Comparison of ENCODE assay signal across 2 worm cellular contexts in the genomic region with DNA sequence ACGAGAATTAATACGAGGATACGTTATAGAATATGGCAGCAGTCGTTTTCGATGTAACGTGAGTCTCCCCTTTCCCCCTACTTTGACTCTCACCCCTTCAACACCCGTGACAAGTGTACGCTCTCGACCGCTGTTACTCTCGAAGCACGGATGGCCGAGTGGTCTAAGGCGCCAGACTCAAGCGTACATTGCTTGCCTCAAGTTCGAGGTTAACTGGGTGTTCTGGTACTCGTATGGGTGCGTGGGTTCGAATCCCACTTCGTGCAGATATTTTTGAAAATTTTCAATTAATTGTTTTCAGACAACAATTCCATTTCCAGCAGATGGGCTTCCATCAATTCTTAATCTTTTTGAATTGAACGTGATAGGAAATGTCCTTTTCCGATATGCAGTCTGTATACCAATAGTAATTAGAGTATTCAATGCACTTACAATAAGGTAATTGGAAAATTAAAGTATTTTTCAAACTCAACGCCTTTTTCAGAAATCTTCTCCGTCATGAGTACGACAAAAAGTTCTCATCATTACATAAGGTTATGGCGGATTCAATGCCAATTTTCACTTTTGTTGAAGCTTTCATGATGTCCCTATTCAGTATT.
TF ChIP-seq lines count a peak whose summit lies in the region.

No protein-coding gene starts in this region.

TF ChIP-seq in whole organism, L4 larva, 104 proteins besides CTCF, POLR2A, EP300 and RAD21 (continued from another document):
- TF ChIP-seq pha-4 (GFP tag; IDR thresholded peaks at IDR 0.05; lab: Robert Waterston, UW) (peak; percentile 73; the same call in 1 of the 2 replicates), pha-4 (tag; optimal IDR thresholded peaks at IDR 0.05; lab: Kevin White, UChicago) (no peak), sdz-12 (GFP tag; optimal IDR thresholded peaks at IDR 0.05; lab: Kevin White, UChicago) (peak; percentile 53), ceh-28 (tag; optimal IDR thresholded peaks at IDR 0.05; lab: Kevin White, UChicago) (no peak), lim-7 (GFP tag; IDR thresholded peaks at IDR 0.05; lab: Robert Waterston, UW) (peak; percentile 91), zip-2 (tag; optimal IDR thresholded peaks at IDR 0.05; lab: Kevin White, UChicago) (no peak), D1046.2 (GFP tag; IDR thresholded peaks at IDR 0.05; lab: Robert Waterston, UW) (peak; percentile 87), F10B5.3 (tag; optimal IDR thresholded peaks at IDR 0.05; lab: Kevin White, UChicago) (no peak), vab-7 (GFP tag; IDR thresholded peaks at IDR 0.05; lab: Robert Waterston, UW) (peak; percentile 79), zip-11 (GFP tag; IDR thresholded peaks at IDR 0.05; lab: Robert Waterston, UW) (0 out of 2 replicates have a peak, but pooled peaks have one; percentile 45), nhr-237 (tag; optimal IDR thresholded peaks at IDR 0.05; lab: Kevin White, UChicago) (no peak), zag-1 (tag; optimal IDR thresholded peaks at IDR 0.05; lab: Kevin White, UChicago) (no peak), dve-1 (tag; optimal IDR thresholded peaks at IDR 0.05; lab: Kevin White, UChicago; ENCODE audit: insufficient read depth) (peak; percentile 58), set-16 (GFP tag; IDR thresholded peaks at IDR 0.05; lab: Robert Waterston, UW) (peak; percentile 46; the same call in 1 of the 2 replicates), lin-13 (GFP tag; optimal IDR thresholded peaks at IDR 0.05; lab: Kevin White, UChicago) (peak; percentile 69), nhr-41 (GFP tag; IDR thresholded peaks at IDR 0.05; lab: Robert Waterston, UW) (peak; percentile 54; the same call in 1 of the 2 replicates), R02D3.7 (tag; optimal IDR thresholded peaks at IDR 0.05; lab: Kevin White, UChicago) (no peak), ztf-7 (tag; optimal IDR thresholded peaks at IDR 0.05; lab: Kevin White, UChicago) (peak; percentile 53), daf-8 (GFP tag; IDR thresholded peaks at IDR 0.05; lab: Robert Waterston, UW) (0 out of 2 replicates have a peak, but pooled peaks have one; percentile 36), lsy-2 (tag; optimal IDR thresholded peaks at IDR 0.05; lab: Kevin White, UChicago) (peak; percentile 1 to 79), nhr-77 (tag; optimal IDR thresholded peaks at IDR 0.05; lab: Kevin White, UChicago) (peak; percentile 62), snpc-4 (tag; optimal IDR thresholded peaks at IDR 0.05; lab: Kevin White, UChicago) (no peak), arid-1 (GFP tag; conservative IDR thresholded peaks at IDR 0.05; lab: Robert Waterston, UW) (peak; percentile 87; the same call in 1 of the 2 replicates), aly-2 (tag; optimal IDR thresholded peaks at IDR 0.05; lab: Kevin White, UChicago) (no peak), unc-130 (GFP tag; optimal IDR thresholded peaks at IDR 0.05; lab: Kevin White, UChicago) (peak; percentile 64), ZK337.2 (GFP tag; IDR thresholded peaks at IDR 0.05; lab: Robert Waterston, UW) (peak; percentile 71), lin-38 (GFP tag; IDR thresholded peaks at IDR 0.05; lab: Robert Waterston, UW) (peak; percentile 79), mdt-29 (GFP tag; IDR thresholded peaks at IDR 0.05; lab: Robert Waterston, UW) (peak; percentile 68; the same call in 1 of the 2 replicates), egl-27 (tag; optimal IDR thresholded peaks at IDR 0.05; lab: Kevin White, UChicago) (no peak), nhr-76 (tag; optimal IDR thresholded peaks at IDR 0.05; lab: Kevin White, UChicago) (no peak), hlh-11 (tag; optimal IDR thresholded peaks at IDR 0.05; lab: Kevin White, UChicago) (peak; percentile 50), Y48G9A.11 (GFP tag; IDR thresholded peaks at IDR 0.05; lab: Robert Waterston, UW) (peak; percentile 69; the same call in 1 of the 2 replicates), pqm-1 (tag; optimal IDR thresholded peaks at IDR 0.05; lab: Kevin White, UChicago) (no peak), ceh-44 (GFP tag; IDR thresholded peaks at IDR 0.05; lab: Robert Waterston, UW) (peak; percentile 83), jun-1 (tag; optimal IDR thresholded peaks at IDR 0.05; lab: Kevin White, UChicago) (no peak), ceh-32 (tag; optimal IDR thresholded peaks at IDR 0.05; lab: Kevin White, UChicago; ENCODE audit: poor library complexity) (no peak), Y5F2A.4 (GFP tag; optimal IDR thresholded peaks at IDR 0.05; lab: Kevin White, UChicago) (no peak), F26F4.8 (GFP tag; conservative IDR thresholded peaks at IDR 0.05; lab: Robert Waterston, UW) (peak; percentile 70; the same call in 1 of the 2 replicates), lin-1 (GFP tag; IDR thresholded peaks at IDR 0.05; lab: Robert Waterston, UW) (0 out of 2 replicates have a peak, but pooled peaks have one; percentile 56), ama-1 (optimal IDR thresholded peaks at IDR 0.05; lab: Kevin White, UChicago) (no peak), fkh-10 (GFP tag; optimal IDR thresholded peaks at IDR 0.05; lab: Kevin White, UChicago) (peak; percentile 9), lir-3 (tag; optimal IDR thresholded peaks at IDR 0.05; lab: Kevin White, UChicago) (peak; percentile 49), mep-1 (tag; optimal IDR thresholded peaks at IDR 0.05; lab: Kevin White, UChicago) (peak; percentile 82), lin-29 (GFP tag; IDR thresholded peaks at IDR 0.05; lab: Robert Waterston, UW) (no peak), spr-1 (tag; optimal IDR thresholded peaks at IDR 0.05; lab: Kevin White, UChicago) (peak; percentile 51), nhr-102 (tag; optimal IDR thresholded peaks at IDR 0.05; lab: Kevin White, UChicago) (peak; percentile 51), ces-1 (GFP tag; optimal IDR thresholded peaks at IDR 0.05; lab: Kevin White, UChicago) (no peak), T20F7.1 (GFP tag; optimal IDR thresholded peaks at IDR 0.05; lab: Kevin White, UChicago) (peak; percentile 26), hmg-1.1 (GFP tag; IDR thresholded peaks at IDR 0.05; lab: Robert Waterston, UW) (peak; percentile 94), dmd-6 (GFP tag; IDR thresholded peaks at IDR 0.05; lab: Robert Waterston, UW) (peak; percentile 74), ceh-82 (tag; optimal IDR thresholded peaks at IDR 0.05; lab: Kevin White, UChicago) (no peak), madf-9 (GFP tag; conservative IDR thresholded peaks at IDR 0.05; lab: Robert Waterston, UW) (peak; percentile 71)
TF ChIP-seq in whole organism, L4 larva: peak in this region for 67.

TF ChIP-seq in whole organism, late embryonic, 69 proteins besides CTCF, POLR2A, EP300 and RAD21 (continued from another document):
- peak; percentile 29 for TF ChIP-seq npax-4 (tag; optimal IDR thresholded peaks at IDR 0.05; lab: Kevin White, UChicago)
- TF ChIP-seq pqm-1 (tag; optimal IDR thresholded peaks at IDR 0.05; lab: Kevin White, UChicago) = peak; percentile 22
- peak; percentile 83 for TF ChIP-seq ceh-34 (tag; optimal IDR thresholded peaks at IDR 0.05; lab: Kevin White, UChicago)
- TF ChIP-seq nhr-232 (tag; optimal IDR thresholded peaks at IDR 0.05; lab: Kevin White, UChicago) = peak; percentile 78
- peak; percentile 23 for TF ChIP-seq dmd-4 (tag; optimal IDR thresholded peaks at IDR 0.05; lab: Kevin White, UChicago; ENCODE audit: borderline replicate concordance)
- TF ChIP-seq unc-55 (GFP tag; optimal IDR thresholded peaks at IDR 0.05; lab: Kevin White, UChicago) = no peak
- peak; percentile 69 for TF ChIP-seq pat-9 (tag; optimal IDR thresholded peaks at IDR 0.05; lab: Kevin White, UChicago)
- peak; percentile 65 for TF ChIP-seq hlh-30 (tag; optimal IDR thresholded peaks at IDR 0.05; lab: Kevin White, UChicago; ENCODE audit: insufficient read depth)
- TF ChIP-seq ceh-31 (tag; optimal IDR thresholded peaks at IDR 0.05; lab: Kevin White, UChicago) = peak; percentile 52
- peak; percentile 41 for TF ChIP-seq fkh-10 (GFP tag; optimal IDR thresholded peaks at IDR 0.05; lab: Kevin White, UChicago)
